Worm (Caenorhabditis elegans) whole organism, L4 larva: ENCODE data around the gene F32D8.2.

Experiments used
- F49E8.2 ChIP-seq: sonication (generic microtip); optimal IDR thresholded peaks from 2 replicates; lab custom pipeline; 2016; ENCODE audit warnings: missing compliant biosample characterization, mild to moderate bottlenecking, missing genetic modification characterization, borderline replicate concordance
- lin-1 ChIP-seq: fragments of 200-800 bp; sonication (Bioruptor generic); IDR thresholded peaks from 2 replicates; pipeline ENCODE4 v1.3.6; 2022; ENCODE audit warnings: missing genetic modification reagents, missing genetic modification characterization, missing compliant biosample characterization
- mdl-1 ChIP-seq, 2 experiments: fragments of 150-350 bp in 1 of 2; sonication (generic microtip) in 1 of 2; optimal IDR thresholded peaks; 2 replicates each; lab custom pipeline; 2014 to 2017; ENCODE audit warnings: missing biosample characterization in 2 of 2, missing genetic modification characterization in 2 of 2
- nhr-237 ChIP-seq: sonication (generic microtip); optimal IDR thresholded peaks from 2 replicates; lab custom pipeline; 2017; ENCODE audit warnings: missing biosample characterization, missing genetic modification characterization

DNA sequence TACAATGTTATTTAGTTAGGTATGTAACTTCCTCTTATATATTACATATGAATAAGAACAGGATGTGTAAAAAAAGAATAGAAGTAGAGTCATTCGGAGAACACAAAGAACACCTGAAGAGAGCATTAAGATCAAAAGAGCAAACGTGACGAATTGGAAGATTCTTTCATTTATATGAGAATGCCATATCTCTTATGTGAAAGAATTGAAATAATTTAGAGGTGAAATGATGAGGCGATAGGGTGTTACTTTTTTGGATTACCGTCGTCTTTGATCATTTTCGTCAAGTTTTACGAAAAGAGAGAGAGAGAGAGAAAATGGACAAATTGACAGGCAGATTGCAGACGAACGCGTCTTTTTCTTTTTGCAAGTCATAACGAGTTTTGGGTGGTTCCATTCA lies 7.1 kb upstream of the F32D8.2 start:
- TF ChIP-seq nhr-237 (tag; lab: Kevin White, UChicago) (no peak), mdl-1 (tag; optimal IDR thresholded peaks at IDR 0.05; lab: Kevin White, UChicago) (peak in 1 of 2 experiments; percentile 4), lin-1 (GFP tag; lab: Robert Waterston, UW) (no peak), F49E8.2 (no peak)
